Worm (Caenorhabditis elegans) whole organism, L1 larva: ENCODE data around the gene C14A6.8.

Source experiments
- Y116A8C.19 ChIP-seq: sonication (generic microtip); optimal IDR thresholded peaks from 2 replicates; lab custom pipeline; 2016; ENCODE audit warnings: missing compliant biosample characterization, missing genetic modification characterization, borderline replicate concordance
- aly-2 ChIP-seq: fragments of 150-350 bp; optimal IDR thresholded peaks from 2 replicates; lab custom pipeline; 2014; ENCODE audit warnings: missing biosample characterization, missing genetic modification characterization
- ama-1 ChIP-seq: fragments of 150-350 bp; optimal IDR thresholded peaks from 2 replicates; lab custom pipeline; 2014
- ces-1 ChIP-seq: fragments of 150-350 bp; optimal IDR thresholded peaks from 2 replicates; lab custom pipeline; 2014; ENCODE audit warnings: missing biosample characterization, missing genetic modification reagents, missing genetic modification characterization
- dsc-1 ChIP-seq: sonication (generic microtip); optimal IDR thresholded peaks from 2 replicates; lab custom pipeline; 2016; ENCODE audit warnings: mild to moderate bottlenecking, missing genetic modification characterization, missing compliant biosample characterization
- egl-13 ChIP-seq: sonication (generic microtip); optimal IDR thresholded peaks from 2 replicates; lab custom pipeline; 2016; ENCODE audit warnings: missing genotype, missing genetic modification reagents, missing genetic modification characterization, missing compliant biosample characterization
- fkh-10 ChIP-seq: sonication (generic microtip); optimal IDR thresholded peaks from 2 replicates; lab custom pipeline; 2017; ENCODE audit warnings: missing biosample characterization, missing genetic modification reagents, missing genetic modification characterization
- fos-1 ChIP-seq: fragments of 150-350 bp; optimal IDR thresholded peaks from 2 replicates; lab custom pipeline; 2014; ENCODE audit warnings: missing biosample characterization, missing genetic modification characterization
- hlh-17 ChIP-seq: fragments of 200-800 bp; sonication (Bioruptor generic); optimal IDR thresholded peaks from 2 replicates; lab custom pipeline; 2018; ENCODE audit warnings: missing genetic modification characterization, mild to moderate bottlenecking, missing compliant biosample characterization, moderate library complexity, borderline replicate concordance
- hlh-4 ChIP-seq: sonication (generic microtip); optimal IDR thresholded peaks from 2 replicates; lab custom pipeline; 2016; ENCODE audit warnings: mild to moderate bottlenecking, missing genetic modification characterization, missing compliant biosample characterization
- jun-1 ChIP-seq: fragments of 150-350 bp; optimal IDR thresholded peaks from 2 replicates; lab custom pipeline; 2014; ENCODE audit warnings: missing biosample characterization, missing genetic modification reagents, missing genetic modification characterization
- lin-13 ChIP-seq: fragments of 150-350 bp; optimal IDR thresholded peaks from 2 replicates; lab custom pipeline; 2014; ENCODE audit warnings: missing biosample characterization, missing genetic modification reagents, missing genetic modification characterization
- lin-35 ChIP-seq, 2 experiments: fragments of 150-350 bp; optimal IDR thresholded peaks; 2 replicates each; lab custom pipeline; 2014; ENCODE audit warnings: missing biosample characterization in 2 of 2, missing genetic modification characterization in 2 of 2, missing genetic modification reagents in 2 of 2
- lsy-2 ChIP-seq, 2 experiments: fragments of 150-350 bp; optimal IDR thresholded peaks; 2 replicates each; lab custom pipeline; 2014; ENCODE audit warnings: missing biosample characterization in 2 of 2, missing genetic modification characterization in 2 of 2
- mdl-1 ChIP-seq, 2 experiments: fragments of 150-350 bp; optimal IDR thresholded peaks; 2 replicates each; lab custom pipeline; 2014 to 2017; ENCODE audit warnings: missing biosample characterization in 2 of 2, missing genetic modification characterization in 2 of 2, inconsistent platforms in 1 of 2
- nhr-11 ChIP-seq: fragments of 150-350 bp; optimal IDR thresholded peaks from 2 replicates; lab custom pipeline; 2014; ENCODE audit warnings: missing biosample characterization, missing genetic modification characterization
- nhr-20 ChIP-seq: sonication (generic microtip); optimal IDR thresholded peaks from 2 replicates; lab custom pipeline; 2016; ENCODE audit warnings: mild to moderate bottlenecking, missing genetic modification characterization, missing compliant biosample characterization
- sox-4 ChIP-seq: sonication (generic microtip); optimal IDR thresholded peaks from 2 replicates; lab custom pipeline; 2016; ENCODE audit warnings: missing genetic modification characterization, missing compliant biosample characterization
- unc-130 ChIP-seq: fragments of 150-350 bp; optimal IDR thresholded peaks from 2 replicates; lab custom pipeline; 2017; ENCODE audit warnings: missing biosample characterization, missing genetic modification characterization, inconsistent platforms
- unc-86 ChIP-seq: sonication (generic microtip); optimal IDR thresholded peaks from 2 replicates; lab custom pipeline; 2016; ENCODE audit warnings: missing genetic modification characterization, missing compliant biosample characterization
- unc-98 ChIP-seq: fragments of 200-800 bp; sonication (Bioruptor generic); IDR thresholded peaks from 2 replicates; pipeline ENCODE4 v1.3.6; 2022; ENCODE audit warnings: missing genetic modification characterization, missing compliant biosample characterization
- xbp-1 ChIP-seq: sonication (generic microtip); optimal IDR thresholded peaks from 2 replicates; lab custom pipeline; 2016; ENCODE audit warnings: missing genetic modification characterization, missing compliant biosample characterization

C14A6.8 gene

DNA sequence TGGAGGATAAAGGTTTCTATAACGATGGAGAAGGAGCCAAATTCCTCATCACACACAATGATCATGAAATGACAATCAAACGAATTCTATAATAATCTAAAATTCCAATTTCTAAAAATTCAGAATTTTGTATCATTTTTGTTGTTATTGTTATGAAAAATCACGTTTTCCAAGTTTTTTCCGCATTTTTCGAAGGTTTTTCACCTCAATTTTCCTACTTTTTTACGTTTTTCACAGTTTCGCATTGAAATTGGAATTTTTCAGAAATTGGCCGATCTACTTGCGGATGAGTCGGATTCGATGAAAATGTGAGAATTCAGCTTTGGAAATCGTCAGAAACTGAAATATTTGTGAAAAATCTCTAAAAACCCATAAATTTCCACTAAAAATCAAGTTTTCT lies 46.4 kb downstream of the C14A6.8 start, which contains the start of gene fbxa-210:
TSS of gene fbxa-210 (plus strand) at position 301 of the 400 bp plus-strand sequence.
- TF ChIP-seq nhr-20 (tag; lab: Kevin White, UChicago), result no peak
- no peak for TF ChIP-seq unc-130 (tag; lab: Kevin White, UChicago)
- no peak for TF ChIP-seq lsy-2 (tag; optimal IDR thresholded peaks at IDR 0.05; lab: Kevin White, UChicago)
- no peak for TF ChIP-seq lin-35 (GFP tag; optimal IDR thresholded peaks at IDR 0.05; lab: Kevin White, UChicago)
- TF ChIP-seq ama-1, result no peak
- TF ChIP-seq lin-13 (GFP tag; lab: Kevin White, UChicago), result no peak
- TF ChIP-seq xbp-1, result no peak
- no peak for TF ChIP-seq fos-1 (tag; lab: Kevin White, UChicago)
- no peak for TF ChIP-seq nhr-11 (tag; lab: Kevin White, UChicago)
- no peak for TF ChIP-seq aly-2
- TF ChIP-seq egl-13 (tag; lab: Kevin White, UChicago), result no peak

DNA sequence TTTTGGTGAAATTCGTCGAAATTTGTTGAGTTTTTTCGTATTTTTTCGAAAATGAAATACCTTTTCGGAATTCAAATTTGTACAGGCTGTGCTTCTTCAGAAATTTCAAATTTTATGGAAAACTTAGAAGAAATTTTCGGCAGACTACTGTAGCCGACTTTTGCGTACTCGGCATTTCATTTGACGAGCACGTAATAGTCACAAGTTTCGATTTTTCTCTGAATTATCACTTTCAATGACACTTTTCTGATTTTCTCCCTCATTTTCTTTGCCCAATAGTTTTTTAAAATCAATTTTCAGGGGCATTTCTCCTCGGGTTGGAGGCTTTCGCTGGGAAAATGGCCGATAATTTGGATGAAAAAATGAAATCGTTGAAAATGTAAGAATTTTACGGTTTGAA lies 47.8 kb downstream of the C14A6.8 start, which contains the start of gene fbxa-107:
TSS of gene fbxa-107 (plus strand) at position 301 of the 400 bp plus-strand sequence.
- no peak for TF ChIP-seq fkh-10 (GFP tag; lab: Kevin White, UChicago)
- TF ChIP-seq sox-4 (tag; lab: Kevin White, UChicago), result no peak
- TF ChIP-seq jun-1 (tag; lab: Kevin White, UChicago), result no peak
- no peak for TF ChIP-seq hlh-17 (GFP tag; lab: Kevin White, UChicago)
- no peak for TF ChIP-seq mdl-1 (tag; optimal IDR thresholded peaks at IDR 0.05; lab: Kevin White, UChicago)
- no peak for TF ChIP-seq aly-2
- no peak for TF ChIP-seq ces-1
- no peak for TF ChIP-seq unc-86 (tag; lab: Kevin White, UChicago)
- TF ChIP-seq hlh-4 (tag; lab: Kevin White, UChicago), result no peak
- TF ChIP-seq unc-98 (GFP tag; lab: Robert Waterston, UW), result no peak
- TF ChIP-seq dsc-1 (tag; lab: Kevin White, UChicago), result no peak
- no peak for TF ChIP-seq Y116A8C.19 (tag; lab: Kevin White, UChicago)
